Worm (Caenorhabditis elegans) whole organism, L3 larva: ENCODE measurements around the gene srd-25.

Experiments used
- R02D3.7 ChIP-seq: fragments of 150-350 bp; optimal IDR thresholded peaks from 2 replicates; lab custom pipeline; 2014; ENCODE audit warnings: missing biosample characterization, missing genetic modification characterization
- ZK546.5 ChIP-seq: sonication (generic microtip); optimal IDR thresholded peaks from 2 replicates; lab custom pipeline; 2017; ENCODE audit warnings: missing biosample characterization, missing genetic modification characterization
- aly-2 ChIP-seq: fragments of 150-350 bp; optimal IDR thresholded peaks from 2 replicates; lab custom pipeline; 2014; ENCODE audit warnings: missing biosample characterization, missing genetic modification characterization
- ama-1 ChIP-seq: fragments of 150-350 bp; optimal IDR thresholded peaks from 2 replicates; lab custom pipeline; 2018
- ceh-16 ChIP-seq: sonication (generic microtip); optimal IDR thresholded peaks from 2 replicates; lab custom pipeline; 2017; ENCODE audit warnings: missing biosample characterization, missing genetic modification characterization
- ceh-82 ChIP-seq: fragments of 150-350 bp; optimal IDR thresholded peaks from 2 replicates; lab custom pipeline; 2014; ENCODE audit warnings: missing biosample characterization, missing genetic modification characterization
- ceh-9 ChIP-seq: sonication (generic microtip); optimal IDR thresholded peaks from 2 replicates; lab custom pipeline; 2018; ENCODE audit warnings: missing biosample characterization, missing genetic modification characterization
- daf-12 ChIP-seq: fragments of 150-350 bp; optimal IDR thresholded peaks from 2 replicates; lab custom pipeline; 2014; ENCODE audit warnings: missing biosample characterization, missing genetic modification reagents, missing genetic modification characterization
- egl-27 ChIP-seq: sonication (generic microtip); optimal IDR thresholded peaks from 4 replicates; lab custom pipeline; 2017; ENCODE audit warnings: missing biosample characterization, missing genetic modification reagents, missing genetic modification characterization
- elt-1 ChIP-seq: fragments of 150-350 bp; optimal IDR thresholded peaks from 2 replicates; lab custom pipeline; 2014; ENCODE audit warnings: missing biosample characterization, missing genetic modification characterization
- elt-2 ChIP-seq: sonication (generic microtip); optimal IDR thresholded peaks from 2 replicates; lab custom pipeline; 2016; ENCODE audit warnings: missing genetic modification reagents, mild to moderate bottlenecking, missing genetic modification characterization, missing compliant biosample characterization
- elt-3 ChIP-seq, 3 experiments: fragments of 150-350 bp in 1 of 3; sonication (generic microtip) in 2 of 3; optimal IDR thresholded peaks; 2 replicates in 2 of 3; 4 replicates in 1 of 3; lab custom pipeline; 2014 to 2017; ENCODE audit warnings: missing biosample characterization in 3 of 3, missing genetic modification characterization in 3 of 3
- eor-1 ChIP-seq, 2 experiments: fragments of 150-350 bp; optimal IDR thresholded peaks; 2 replicates each; lab custom pipeline; 2014 to 2018; ENCODE audit warnings: missing biosample characterization in 2 of 2, missing genetic modification characterization in 2 of 2
- fkh-2 ChIP-seq: fragments of 150-350 bp; optimal IDR thresholded peaks from 2 replicates; lab custom pipeline; 2014; ENCODE audit warnings: missing biosample characterization, missing genetic modification reagents, missing genetic modification characterization
- jun-1 ChIP-seq: fragments of 150-350 bp; optimal IDR thresholded peaks from 2 replicates; lab custom pipeline; 2014; ENCODE audit warnings: missing biosample characterization, missing genetic modification reagents, missing genetic modification characterization
- lin-15B ChIP-seq: fragments of 150-350 bp; optimal IDR thresholded peaks from 2 replicates; lab custom pipeline; 2014; ENCODE audit warnings: missing biosample characterization, missing genetic modification characterization
- lin-39 ChIP-seq: fragments of 150-350 bp; optimal IDR thresholded peaks from 2 replicates; lab custom pipeline; 2018; ENCODE audit warnings: missing biosample characterization, missing genetic modification reagents, missing genetic modification characterization
- nfya-1 ChIP-seq: sonication (generic microtip); optimal IDR thresholded peaks from 2 replicates; lab custom pipeline; 2017; ENCODE audit warnings: missing genetic modification characterization, mild to moderate bottlenecking, missing compliant biosample characterization, antibody characterized with exemption, moderate library complexity; ENCODE audit not compliant: insufficient read depth
- nhr-11 ChIP-seq: fragments of 150-350 bp; optimal IDR thresholded peaks from 2 replicates; lab custom pipeline; 2014; ENCODE audit warnings: missing biosample characterization, missing genetic modification characterization
- nhr-12 ChIP-seq: fragments of 150-350 bp; optimal IDR thresholded peaks from 2 replicates; lab custom pipeline; 2014; ENCODE audit warnings: missing biosample characterization, missing genetic modification characterization
- nhr-23 ChIP-seq: fragments of 150-350 bp; optimal IDR thresholded peaks from 2 replicates; lab custom pipeline; 2014; ENCODE audit warnings: missing biosample characterization, missing genetic modification reagents, missing genetic modification characterization
- nhr-237 ChIP-seq: fragments of 150-350 bp; optimal IDR thresholded peaks from 2 replicates; lab custom pipeline; 2014; ENCODE audit warnings: missing biosample characterization, missing genetic modification characterization
- nhr-28 ChIP-seq: fragments of 150-350 bp; optimal IDR thresholded peaks from 2 replicates; lab custom pipeline; 2014; ENCODE audit warnings: missing biosample characterization, missing genetic modification characterization
- nhr-76 ChIP-seq: fragments of 150-350 bp; sonication (generic microtip); optimal IDR thresholded peaks from 5 replicates; lab custom pipeline; 2014; ENCODE audit warnings: missing biosample characterization, missing genetic modification characterization
- nhr-77 ChIP-seq: fragments of 150-350 bp; optimal IDR thresholded peaks from 2 replicates; lab custom pipeline; 2014; ENCODE audit warnings: missing biosample characterization, missing genetic modification characterization
- pha-4 ChIP-seq: fragments of 150-350 bp; optimal IDR thresholded peaks from 2 replicates; lab custom pipeline; 2014; ENCODE audit warnings: missing biosample characterization, missing genetic modification reagents, missing genetic modification characterization
- pqm-1 ChIP-seq: fragments of 150-350 bp; optimal IDR thresholded peaks from 2 replicates; lab custom pipeline; 2017; ENCODE audit warnings: missing biosample characterization, missing genetic modification characterization, inconsistent platforms
- snpc-4 ChIP-seq: fragments of 150-350 bp; optimal IDR thresholded peaks from 2 replicates; lab custom pipeline; 2014; ENCODE audit warnings: missing biosample characterization, missing genetic modification characterization
- tbx-2 ChIP-seq: sonication (generic microtip); optimal IDR thresholded peaks from 2 replicates; lab custom pipeline; 2016; ENCODE audit warnings: mild to moderate bottlenecking, missing genetic modification characterization, missing compliant biosample characterization
- unc-62 ChIP-seq: fragments of 150-350 bp; sonication (generic microtip); optimal IDR thresholded peaks from 4 replicates; lab custom pipeline; 2014; ENCODE audit warnings: missing biosample characterization, missing genetic modification reagents, missing genetic modification characterization
- zag-1 ChIP-seq: fragments of 150-350 bp; optimal IDR thresholded peaks from 2 replicates; lab custom pipeline; 2014; ENCODE audit warnings: missing biosample characterization, missing genetic modification characterization
- ztf-11 ChIP-seq: fragments of 150-350 bp; optimal IDR thresholded peaks from 2 replicates; lab custom pipeline; 2014; ENCODE audit warnings: missing biosample characterization, missing genetic modification characterization
- ztf-4 ChIP-seq: fragments of 150-350 bp; optimal IDR thresholded peaks from 2 replicates; lab custom pipeline; 2014; ENCODE audit warnings: missing biosample characterization, missing genetic modification characterization

Gene srd-25

ce11 chrV:7639356-7639755 is 7.5 kb downstream of the srd-25 start:
- TF ChIP-seq ama-1 (lab: Kevin White, UChicago) (no peak), ztf-11 (tag; lab: Kevin White, UChicago) (no peak), ztf-4 (no peak), nhr-12 (tag; lab: Kevin White, UChicago) (no peak), tbx-2 (tag; lab: Kevin White, UChicago) (no peak)

ce11 chrV:7639787-7640186 is 8.0 kb downstream of the srd-25 start, which contains the start of gene F07C4.10:
Gene F07C4.10, minus strand, starts transcription at chrV:7639887.
- TF ChIP-seq pha-4 (tag; lab: Kevin White, UChicago), result no peak
- no peak for TF ChIP-seq nhr-76 (tag; lab: Kevin White, UChicago)
- TF ChIP-seq egl-27 (tag; lab: Kevin White, UChicago), result no peak
- TF ChIP-seq nhr-77, result no peak
- no peak for TF ChIP-seq nfya-1
- no peak for TF ChIP-seq ceh-82 (tag; lab: Kevin White, UChicago)
- TF ChIP-seq aly-2 (tag; lab: Kevin White, UChicago), result no peak
- no peak for TF ChIP-seq eor-1 (tag; optimal IDR thresholded peaks at IDR 0.05; lab: Kevin White, UChicago)
- no peak for TF ChIP-seq elt-3 (tag; optimal IDR thresholded peaks at IDR 0.05; lab: Kevin White, UChicago)
- TF ChIP-seq ceh-16, result no peak
- TF ChIP-seq lin-39, result no peak
- TF ChIP-seq ZK546.5 (tag; lab: Kevin White, UChicago), result no peak
- no peak for TF ChIP-seq nhr-11 (tag; lab: Kevin White, UChicago)

- TF ChIP-seq unc-62 (GFP tag; lab: Kevin White, UChicago), result no peak
- no peak for TF ChIP-seq lin-39
- TF ChIP-seq ztf-4, result no peak
- no peak for TF ChIP-seq nhr-11 (tag; lab: Kevin White, UChicago)
- TF ChIP-seq nhr-23 (tag; lab: Kevin White, UChicago), result no peak
- no peak for TF ChIP-seq ceh-82 (tag; lab: Kevin White, UChicago)
- no peak for TF ChIP-seq elt-1 (tag; lab: Kevin White, UChicago)
- no peak for TF ChIP-seq pha-4 (tag; lab: Kevin White, UChicago)
- no peak for TF ChIP-seq tbx-2 (tag; lab: Kevin White, UChicago)
- TF ChIP-seq daf-12 (tag; lab: Kevin White, UChicago), result no peak
- no peak for TF ChIP-seq zag-1 (tag; lab: Kevin White, UChicago)
- TF ChIP-seq elt-2, result no peak
- no peak for TF ChIP-seq elt-3 (tag; optimal IDR thresholded peaks at IDR 0.05; lab: Kevin White, UChicago)
- TF ChIP-seq jun-1 (tag; lab: Kevin White, UChicago), result no peak
- TF ChIP-seq fkh-2 (tag; lab: Kevin White, UChicago), result no peak
- TF ChIP-seq pqm-1 (tag; lab: Kevin White, UChicago), result no peak
- TF ChIP-seq, all 47 proteins: peak for 0
Measured at ce11 chrV:7641718-7642117, 9.9 kb downstream of the srd-25 start.

ce11 chrV:7643416-7643815 is 11.6 kb downstream of the srd-25 start, which contains the start of gene F07C4.11:
Gene F07C4.11, minus strand, starts transcription at chrV:7643516.
- TF ChIP-seq nhr-237 (tag; lab: Kevin White, UChicago), result no peak
- TF ChIP-seq zag-1 (tag; lab: Kevin White, UChicago), result no peak
- TF ChIP-seq elt-3 (tag; optimal IDR thresholded peaks at IDR 0.05; lab: Kevin White, UChicago), result no peak
- TF ChIP-seq snpc-4 (tag; lab: Kevin White, UChicago), result no peak
- TF ChIP-seq lin-15B (tag; lab: Kevin White, UChicago), result no peak
- no peak for TF ChIP-seq ceh-9 (tag; lab: Kevin White, UChicago)
- no peak for TF ChIP-seq nhr-28 (tag; lab: Kevin White, UChicago)
- no peak for TF ChIP-seq aly-2 (tag; lab: Kevin White, UChicago)
- no peak for TF ChIP-seq egl-27 (tag; lab: Kevin White, UChicago)

ce11 chrV:7645454-7645853 is 13.6 kb downstream of the srd-25 start, which contains the start of gene str-47:
Gene str-47, plus strand, starts transcription at chrV:7645754.
- TF ChIP-seq jun-1 (tag; lab: Kevin White, UChicago), result no peak
- no peak for TF ChIP-seq egl-27 (tag; lab: Kevin White, UChicago)
- TF ChIP-seq daf-12 (tag; lab: Kevin White, UChicago), result no peak
- TF ChIP-seq fkh-2 (tag; lab: Kevin White, UChicago), result no peak
- no peak for TF ChIP-seq aly-2 (tag; lab: Kevin White, UChicago)
- no peak for TF ChIP-seq R02D3.7 (tag; lab: Kevin White, UChicago)
- no peak for TF ChIP-seq lin-39
